Worm (Caenorhabditis elegans) whole organism, young adult: ENCODE results near the gene ilys-6.

Experiments used
- B0261.1 ChIP-seq: sonication (generic microtip); optimal IDR thresholded peaks from 2 replicates; lab custom pipeline; 2016; ENCODE audit warnings: mild to moderate bottlenecking, missing genetic modification characterization, moderate library complexity, missing compliant biosample characterization
- C06A6.2 ChIP-seq: fragments of 200-800 bp; sonication (Bioruptor generic); conservative IDR thresholded peaks from 2 replicates; pipeline ENCODE4 v1.3.6; 2022; ENCODE audit warnings: missing genetic modification characterization, missing compliant biosample characterization
- F22D6.2 ChIP-seq: sonication (generic microtip); optimal IDR thresholded peaks from 2 replicates; lab custom pipeline; 2016; ENCODE audit warnings: mild to moderate bottlenecking, missing genetic modification characterization, missing compliant biosample characterization
- F37B4.10 ChIP-seq: fragments of 200-800 bp; sonication (Bioruptor generic); IDR thresholded peaks from 2 replicates; pipeline ENCODE4 v1.3.6; 2022; ENCODE audit warnings: missing genetic modification characterization, missing compliant biosample characterization
- F52B5.7 ChIP-seq: sonication (generic microtip); optimal IDR thresholded peaks from 2 replicates; lab custom pipeline; 2016; ENCODE audit warnings: mild to moderate bottlenecking, missing genetic modification characterization, missing compliant biosample characterization
- F57A8.1 ChIP-seq: fragments of 200-800 bp; sonication (Bioruptor generic); optimal IDR thresholded peaks from 2 replicates; lab custom pipeline; 2018; ENCODE audit warnings: mild to moderate bottlenecking, missing genetic modification characterization, moderate library complexity, missing compliant biosample characterization
- F57C9.4 ChIP-seq: sonication (generic microtip); optimal IDR thresholded peaks from 2 replicates; lab custom pipeline; 2017; ENCODE audit warnings: mild to moderate bottlenecking, missing genetic modification characterization, missing compliant biosample characterization
- K12H6.12 ChIP-seq: fragments of 200-800 bp; sonication (Bioruptor generic); optimal IDR thresholded peaks from 2 replicates; lab custom pipeline; 2018; ENCODE audit warnings: mild to moderate bottlenecking, missing genetic modification characterization, missing compliant biosample characterization
- T26A5.8 ChIP-seq: sonication (generic microtip); optimal IDR thresholded peaks from 2 replicates; lab custom pipeline; 2016; ENCODE audit warnings: missing genetic modification characterization, missing compliant biosample characterization
- ama-1 ChIP-seq, 3 experiments: fragments of 150-350 bp in 1 of 3; sonication (generic microtip) in 2 of 3; optimal IDR thresholded peaks; 2 replicates each; lab custom pipeline; 2014 to 2018; ENCODE audit warnings: missing biosample characterization in 2 of 3, missing genetic modification characterization in 2 of 3, missing genetic modification reagents in 2 of 3
- aptf-3 ChIP-seq: fragments of 200-800 bp; sonication (Bioruptor generic); IDR thresholded peaks from 2 replicates; pipeline ENCODE4 v1.3.6; 2022; ENCODE audit warnings: missing genetic modification characterization, missing compliant biosample characterization
- athp-1 ChIP-seq: sonication (generic microtip); optimal IDR thresholded peaks from 2 replicates; lab custom pipeline; 2017; ENCODE audit warnings: mild to moderate bottlenecking, missing genetic modification characterization, missing compliant biosample characterization
- ccch-3 ChIP-seq: fragments of 200-800 bp; sonication (Bioruptor generic); optimal IDR thresholded peaks from 2 replicates; lab custom pipeline; 2018; ENCODE audit warnings: mild to moderate bottlenecking, missing genetic modification characterization, missing compliant biosample characterization
- ceh-100 ChIP-seq: fragments of 200-800 bp; sonication (Bioruptor generic); IDR thresholded peaks from 2 replicates; pipeline ENCODE4 v1.3.6; 2022; ENCODE audit warnings: missing genetic modification reagents, missing genetic modification characterization, missing compliant biosample characterization
- ceh-40 ChIP-seq: fragments of 200-800 bp; sonication (Bioruptor generic); IDR thresholded peaks from 2 replicates; pipeline ENCODE4 v1.3.6; 2022; ENCODE audit warnings: missing genetic modification characterization, missing compliant biosample characterization
- ceh-91 ChIP-seq: fragments of 200-800 bp; sonication (Bioruptor generic); IDR thresholded peaks from 2 replicates; pipeline ENCODE4 v1.3.6; 2022; ENCODE audit warnings: missing genetic modification reagents, missing genetic modification characterization, missing compliant biosample characterization
- hlh-12 ChIP-seq: sonication (generic microtip); optimal IDR thresholded peaks from 2 replicates; lab custom pipeline; 2016; ENCODE audit warnings: missing genetic modification characterization, missing compliant biosample characterization
- let-607 ChIP-seq, 2 experiments: fragments of 200-800 bp in 1 of 2; sonication (Bioruptor generic) in 1 of 2; sonication (generic microtip) in 1 of 2; optimal IDR thresholded peaks; 2 replicates each; lab custom pipeline; 2016 to 2018; ENCODE audit warnings: mild to moderate bottlenecking in 2 of 2, missing compliant biosample characterization in 2 of 2, missing genetic modification characterization in 2 of 2, moderate library complexity in 2 of 2, missing genotype in 1 of 2
- lin-54 ChIP-seq: fragments of 200-800 bp; sonication (Bioruptor generic); optimal IDR thresholded peaks from 2 replicates; lab custom pipeline; 2018; ENCODE audit warnings: mild to moderate bottlenecking, missing genetic modification characterization, missing compliant biosample characterization
- madf-10 ChIP-seq: sonication (generic microtip); optimal IDR thresholded peaks from 2 replicates; lab custom pipeline; 2016; ENCODE audit warnings: mild to moderate bottlenecking, missing genetic modification characterization, missing compliant biosample characterization
- madf-3 ChIP-seq: fragments of 200-800 bp; sonication (Bioruptor generic); IDR thresholded peaks from 2 replicates; pipeline ENCODE4 v1.3.6; 2022; ENCODE audit warnings: missing genetic modification reagents, missing genetic modification characterization, missing compliant biosample characterization
- madf-8 ChIP-seq: fragments of 200-800 bp; sonication (Bioruptor generic); conservative IDR thresholded peaks from 2 replicates; pipeline ENCODE4 v1.3.6; 2022; ENCODE audit warnings: missing genetic modification reagents, missing genetic modification characterization, missing compliant biosample characterization
- nfya-2 ChIP-seq: fragments of 200-800 bp; sonication (Bioruptor generic); IDR thresholded peaks from 2 replicates; pipeline ENCODE4 v1.3.6; 2022; ENCODE audit warnings: missing genetic modification reagents, missing genetic modification characterization, missing compliant biosample characterization
- nhr-120 ChIP-seq: fragments of 200-800 bp; sonication (Bioruptor generic); IDR thresholded peaks from 2 replicates; pipeline ENCODE4 v1.3.6; 2022; ENCODE audit warnings: missing genetic modification characterization, missing compliant biosample characterization
- nhr-80 ChIP-seq: sonication (generic microtip); optimal IDR thresholded peaks from 2 replicates; lab custom pipeline; 2016; ENCODE audit warnings: missing genetic modification characterization, missing compliant biosample characterization
- rcor-1 ChIP-seq: fragments of 200-800 bp; sonication (Bioruptor generic); IDR thresholded peaks from 2 replicates; pipeline ENCODE4 v1.3.6; 2022; ENCODE audit warnings: missing genetic modification reagents, missing genetic modification characterization, missing compliant biosample characterization
- rpc-1 ChIP-seq, 2 experiments: fragments of 150-350 bp in 1 of 2; sonication (generic microtip) in 1 of 2; optimal IDR thresholded peaks; 2 replicates each; lab custom pipeline; 2014 to 2018; ENCODE audit warnings: missing biosample characterization in 1 of 2, missing genetic modification characterization in 1 of 2, missing genetic modification reagents in 1 of 2, missing genotype in 1 of 2
- sdz-38 ChIP-seq: sonication (generic microtip); optimal IDR thresholded peaks from 2 replicates; lab custom pipeline; 2016; ENCODE audit warnings: missing genotype, missing genetic modification characterization, missing compliant biosample characterization
- snpc-1.1 ChIP-seq: sonication (generic microtip); optimal IDR thresholded peaks from 2 replicates; lab custom pipeline; 2017; ENCODE audit warnings: missing genetic modification characterization, mild to moderate bottlenecking, missing compliant biosample characterization, antibody characterized with exemption, moderate library complexity, missing genotype, missing genetic modification reagents; ENCODE audit not compliant: insufficient read depth
- snpc-1.3 ChIP-seq: sonication (generic microtip); optimal IDR thresholded peaks from 2 replicates; lab custom pipeline; 2017; ENCODE audit warnings: missing genetic modification characterization, mild to moderate bottlenecking, missing compliant biosample characterization, antibody characterized with exemption, moderate library complexity, missing genotype, missing genetic modification reagents; ENCODE audit not compliant: insufficient read depth
- snpc-4 ChIP-seq, 5 experiments: fragments of 150-350 bp in 1 of 5; sonication (generic microtip) in 4 of 5; optimal IDR thresholded peaks; 2 replicates each; lab custom pipeline; 2014 to 2018; ENCODE audit warnings: missing genetic modification characterization in 5 of 5, missing biosample characterization in 3 of 5, antibody characterized with exemption in 2 of 5, mild to moderate bottlenecking in 2 of 5, missing compliant biosample characterization in 2 of 5, missing genotype in 2 of 5, moderate library complexity in 2 of 5, missing genetic modification reagents in 1 of 5
- sptf-2 ChIP-seq: fragments of 200-800 bp; sonication (Bioruptor generic); optimal IDR thresholded peaks from 2 replicates; lab custom pipeline; 2018; ENCODE audit warnings: mild to moderate bottlenecking, missing genetic modification characterization, missing compliant biosample characterization
- tbp1 ChIP-seq: fragments of 200-800 bp; sonication (Bioruptor generic); optimal IDR thresholded peaks from 2 replicates; lab custom pipeline; 2018; ENCODE audit warnings: mild to moderate bottlenecking, missing genetic modification characterization, missing compliant biosample characterization
- unc-130 ChIP-seq: sonication (generic microtip); optimal IDR thresholded peaks from 2 replicates; lab custom pipeline; 2016; ENCODE audit warnings: missing genetic modification reagents, missing genetic modification characterization, missing compliant biosample characterization
- ztf-22 ChIP-seq: fragments of 200-800 bp; sonication (Bioruptor generic); optimal IDR thresholded peaks from 2 replicates; lab custom pipeline; 2018; ENCODE audit warnings: mild to moderate bottlenecking, missing genetic modification characterization, moderate library complexity, missing compliant biosample characterization

The ilys-6 gene

DNA sequence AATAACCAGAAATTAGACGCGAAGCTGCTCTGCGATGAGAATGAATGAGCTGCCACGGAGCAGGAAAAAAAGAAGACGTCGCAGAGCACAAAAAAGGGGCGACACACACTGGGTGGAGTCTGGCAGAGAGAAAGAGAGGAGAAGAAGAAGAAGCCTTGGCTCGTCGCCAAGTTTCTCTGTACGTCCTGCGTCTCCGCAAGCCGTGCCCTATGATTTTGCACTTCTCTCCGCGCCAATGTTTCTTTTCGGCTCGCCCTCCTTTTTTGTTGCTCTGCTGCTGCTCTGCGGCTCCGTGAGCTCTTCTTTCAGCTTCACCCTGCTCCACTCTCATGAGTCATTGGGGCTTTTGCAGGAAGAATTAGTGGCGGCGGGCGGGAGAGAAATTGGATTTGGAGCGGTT lies 28.6 kb downstream of the ilys-6 start, which contains the start of gene hlh-30 (continued):
- no peak for TF ChIP-seq nhr-120
- no peak for TF ChIP-seq sdz-38

DNA sequence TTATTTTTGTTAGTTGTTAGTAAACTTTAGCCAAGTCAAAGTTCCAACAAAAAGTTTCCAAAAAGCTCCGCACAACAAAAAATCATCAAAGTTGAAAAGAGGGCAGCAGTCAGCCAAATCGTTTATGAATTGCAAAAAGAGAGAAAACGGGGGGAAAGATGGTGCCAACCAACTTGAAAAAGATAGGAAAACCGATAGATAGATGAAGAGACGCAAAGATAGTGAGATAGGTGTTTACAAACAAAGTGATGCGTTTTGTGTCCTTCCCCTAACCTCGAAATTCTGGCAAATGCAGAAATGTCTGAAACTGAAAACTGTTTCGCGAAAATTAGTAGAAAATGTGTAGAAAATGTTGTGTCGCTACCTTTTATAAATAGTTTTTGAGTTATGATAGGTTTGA lies 30.0 kb downstream of the ilys-6 start:
- TF ChIP-seq K12H6.12 (tag; lab: Kevin White, UChicago) (no peak), madf-10 (tag; lab: Kevin White, UChicago) (no peak), madf-8 (GFP tag; lab: Robert Waterston, UW) (no peak), rcor-1 (GFP tag; lab: Robert Waterston, UW) (no peak), nhr-80 (tag; lab: Kevin White, UChicago) (peak; percentile 37)
- TF ChIP-seq, all 124 proteins: peak for 1

ce11 chrIV:4032350-4032749 lies 31.1 kb downstream of the ilys-6 start:
- no peak for TF ChIP-seq B0261.1 (tag; lab: Kevin White, UChicago)
- TF ChIP-seq ceh-100 = no peak
- no peak for TF ChIP-seq F57A8.1 (GFP tag; lab: Kevin White, UChicago)
- TF ChIP-seq snpc-1.1 (tag; lab: Kevin White, UChicago) = no peak
- no peak for TF ChIP-seq sptf-2 (GFP tag; lab: Kevin White, UChicago)
- TF ChIP-seq F37B4.10 = no peak
- no peak for TF ChIP-seq nhr-120

DNA sequence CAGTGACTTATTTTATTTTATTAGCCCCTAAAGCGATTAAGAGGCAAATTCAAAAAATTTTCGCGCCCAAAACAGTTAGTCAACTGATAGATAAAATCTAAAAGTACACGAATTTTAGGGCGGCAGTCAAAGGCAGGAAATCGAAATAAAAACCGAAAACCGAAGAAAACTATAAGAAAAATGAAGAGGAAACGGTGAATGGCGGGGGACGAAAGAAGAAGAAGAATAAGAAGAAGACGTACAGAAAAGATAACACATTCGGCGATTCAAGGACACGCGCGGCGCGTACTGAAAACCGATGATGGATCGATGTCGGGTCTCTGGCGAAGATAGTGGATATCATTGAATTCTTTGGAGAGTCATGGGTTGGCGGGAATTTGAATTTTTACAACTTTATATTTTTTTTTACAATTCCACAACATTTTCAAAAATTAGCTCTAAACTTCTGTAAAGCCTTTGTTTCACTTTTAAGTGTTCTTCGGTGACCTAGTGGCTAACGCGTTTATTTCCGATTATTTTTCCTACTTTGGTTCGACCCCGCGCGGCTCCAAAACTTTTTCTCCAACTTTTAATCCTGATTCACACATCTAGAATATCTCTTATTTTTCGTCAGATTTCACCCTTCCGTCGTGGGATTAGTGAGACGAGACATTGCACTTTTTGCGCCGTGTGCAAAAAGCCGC lies 32.4 kb downstream of the ilys-6 start:
- TF ChIP-seq F57C9.4 (tag; lab: Kevin White, UChicago) (no peak), K12H6.12 (tag; lab: Kevin White, UChicago) (no peak), ccch-3 (GFP tag; lab: Kevin White, UChicago) (no peak), F52B5.7 (tag; lab: Kevin White, UChicago) (no peak), athp-1 (tag; lab: Kevin White, UChicago) (no peak), C06A6.2 (GFP tag; lab: Robert Waterston, UW) (no peak), snpc-1.3 (tag; lab: Kevin White, UChicago) (no peak), madf-3 (GFP tag; lab: Robert Waterston, UW) (no peak), snpc-4 (GFP tag; optimal IDR thresholded peaks at IDR 0.05; lab: Kevin White, UChicago) (no peak), snpc-4 (tag; optimal IDR thresholded peaks at IDR 0.05; lab: Kevin White, UChicago) (no peak), hlh-12 (tag; lab: Kevin White, UChicago) (no peak), ceh-40 (GFP tag; lab: Robert Waterston, UW) (no peak), lin-54 (GFP tag; lab: Kevin White, UChicago) (peak; percentile 31), T26A5.8 (no peak), B0261.1 (tag; lab: Kevin White, UChicago) (peak; percentile 47), ztf-22 (no peak), madf-8 (GFP tag; lab: Robert Waterston, UW) (no peak), rpc-1 (optimal IDR thresholded peaks at IDR 0.05; lab: Kevin White, UChicago) (peak; percentile 29), rpc-1 (tag; optimal IDR thresholded peaks at IDR 0.05; lab: Kevin White, UChicago) (peak; percentile 71), madf-10 (tag; lab: Kevin White, UChicago) (no peak), let-607 (tag; optimal IDR thresholded peaks at IDR 0.05; lab: Kevin White, UChicago) (no peak), aptf-3 (GFP tag; lab: Robert Waterston, UW) (no peak), ama-1 (optimal IDR thresholded peaks at IDR 0.05; lab: Kevin White, UChicago) (no peak), ama-1 (GFP tag; optimal IDR thresholded peaks at IDR 0.05; lab: Kevin White, UChicago) (no peak), tbp1 (GFP tag; lab: Kevin White, UChicago) (peak; percentile 81), unc-130 (GFP tag; lab: Kevin White, UChicago) (no peak), F22D6.2 (tag; lab: Kevin White, UChicago) (no peak), ceh-91 (no peak), nfya-2 (GFP tag; lab: Robert Waterston, UW) (no peak)
